Worm (Caenorhabditis elegans) whole organism, early embryonic: ENCODE results near the gene inx-8.

Source experiments
- F13C5.2 ChIP-seq: sonication (generic microtip); optimal IDR thresholded peaks from 2 replicates; lab custom pipeline; 2017; ENCODE audit warnings: mild to moderate bottlenecking, missing genetic modification characterization, inconsistent platforms, missing compliant biosample characterization
- aly-1 ChIP-seq: sonication (generic microtip); optimal IDR thresholded peaks from 2 replicates; lab custom pipeline; 2016; ENCODE audit warnings: missing genetic modification characterization, missing compliant biosample characterization
- ama-1 ChIP-seq: fragments of 150-350 bp; optimal IDR thresholded peaks from 2 replicates; lab custom pipeline; 2014
- ceh-13 ChIP-seq: fragments of 200-800 bp; sonication (Bioruptor generic); optimal IDR thresholded peaks from 2 replicates; lab custom pipeline; 2018; ENCODE audit warnings: mild to moderate bottlenecking, missing genetic modification characterization, missing compliant biosample characterization
- ceh-36 ChIP-seq: sonication (generic microtip); optimal IDR thresholded peaks from 2 replicates; lab custom pipeline; 2016; ENCODE audit warnings: missing genetic modification characterization, inconsistent platforms, missing compliant biosample characterization
- ets-7 ChIP-seq: sonication (generic microtip); optimal IDR thresholded peaks from 2 replicates; lab custom pipeline; 2016; ENCODE audit warnings: missing genotype, missing genetic modification characterization, missing compliant biosample characterization
- flt-1 ChIP-seq: fragments of 200-800 bp; sonication (Bioruptor generic); IDR thresholded peaks from 2 replicates; pipeline ENCODE4 v1.3.6; 2022; ENCODE audit warnings: missing genetic modification characterization, missing compliant biosample characterization
- hmbx-1 ChIP-seq: sonication (generic microtip); optimal IDR thresholded peaks from 2 replicates; lab custom pipeline; 2016; ENCODE audit warnings: mild to moderate bottlenecking, missing genetic modification characterization, missing compliant biosample characterization
- hnd-1 ChIP-seq: sonication (generic microtip); optimal IDR thresholded peaks from 2 replicates; lab custom pipeline; 2016; ENCODE audit warnings: missing genetic modification characterization, missing compliant biosample characterization
- tbx-11 ChIP-seq: fragments of 200-800 bp; sonication (Bioruptor generic); IDR thresholded peaks from 2 replicates; pipeline ENCODE4 v1.3.6; 2022; ENCODE audit warnings: missing genetic modification characterization, missing compliant biosample characterization

DNA sequence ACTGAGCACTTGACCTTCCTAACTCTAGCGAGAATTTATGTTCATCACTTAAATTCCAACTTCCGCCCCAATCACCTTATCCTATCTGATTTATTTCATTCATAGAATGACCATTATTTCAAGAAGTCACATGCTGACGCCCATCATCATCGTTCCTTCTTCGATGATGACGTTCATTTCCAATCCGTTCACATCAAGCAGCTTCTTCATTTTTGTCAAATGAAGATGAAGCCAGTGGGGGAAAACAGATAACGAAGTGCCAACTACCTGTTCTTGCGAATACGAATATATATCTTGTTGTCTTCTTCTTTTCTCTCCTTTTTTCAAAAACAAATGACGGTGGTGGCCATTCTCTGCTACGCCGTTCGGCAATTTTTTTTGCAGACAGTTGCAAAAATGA, 28.2 kb downstream of the inx-8 start:
- TF ChIP-seq ceh-13 (no peak), ama-1 (lab: Kevin White, UChicago) (no peak), aly-1 (tag; lab: Kevin White, UChicago) (no peak), flt-1 (GFP tag; lab: Robert Waterston, UW) (no peak), hnd-1 (tag; lab: Kevin White, UChicago) (no peak), ceh-36 (tag; lab: Kevin White, UChicago) (no peak), tbx-11 (GFP tag; lab: Robert Waterston, UW) (no peak), hmbx-1 (no peak), F13C5.2 (tag; lab: Kevin White, UChicago) (no peak), ets-7 (no peak)
